Worm (Caenorhabditis elegans): ENCODE results near the gene F49E8.7.
A peak's percentile ranks its signal among the peaks of the same experiment; 100 is the strongest.
"Not testable (repeated sequence)": the region's sequence is repeated elsewhere in the genome, so short reads cannot be mapped to it uniquely, and the experiment has no call there.

F49E8.7 gene

ce11 chrIV:7573944-7574343 is 17.8 kb upstream of the F49E8.7 start (continued):
- no peak for TF ChIP-seq daf-8 (GFP tag; IDR thresholded peaks at IDR 0.05)
- TF ChIP-seq snpc-1.2 (GFP tag; IDR thresholded peaks at IDR 0.05): peak; percentile 95
- no peak; the same call in 1 of the 2 replicates for TF ChIP-seq daf-19 (GFP tag; conservative IDR thresholded peaks at IDR 0.05)
- no peak for TF ChIP-seq lin-15B (tag; optimal IDR thresholded peaks at IDR 0.05)

- TF ChIP-seq lsy-2 (tag; optimal IDR thresholded peaks at IDR 0.05) (no peak), pha-4 (GFP tag; IDR thresholded peaks at IDR 0.05) (no peak), pha-4 (tag; optimal IDR thresholded peaks at IDR 0.05) (no peak), tag-97 (GFP tag; IDR thresholded peaks at IDR 0.05) (no peak), arid-1 (GFP tag; conservative IDR thresholded peaks at IDR 0.05) (no peak), ZK337.2 (GFP tag; IDR thresholded peaks at IDR 0.05) (no peak), mxl-3 (GFP tag; optimal IDR thresholded peaks at IDR 0.05) (no peak), F37D6.2 (tag; optimal IDR thresholded peaks at IDR 0.05) (no peak), nhr-41 (GFP tag; IDR thresholded peaks at IDR 0.05) (no peak), lin-29 (GFP tag; IDR thresholded peaks at IDR 0.05) (no peak), nhr-42 (GFP tag; IDR thresholded peaks at IDR 0.05) (no peak), attf-4 (tag; optimal IDR thresholded peaks at IDR 0.05) (no peak)
These were observed 12.4 kb upstream of the F49E8.7 start, which contains the start of gene clec-180 for ce11 chrIV:7568593-7568992. Gene clec-180, plus strand, starts transcription at chrIV:7568893.

ce11 chrIV:7567557-7568010 is 11.4 kb upstream of the F49E8.7 start, which contains the start of gene F32E10.8:
Gene F32E10.8, plus strand, starts transcription at chrIV:7567607.
- TF ChIP-seq mep-1 (tag; optimal IDR thresholded peaks at IDR 0.05): no peak
- peak in 1 of 2 experiments; percentile 97 for TF ChIP-seq unc-62 (GFP tag; optimal IDR thresholded peaks at IDR 0.05 in 1 of 2)
- no peak for TF ChIP-seq unc-62 (tag; optimal IDR thresholded peaks at IDR 0.05)

ce11 chrIV:7563850-7564249 is 7.7 kb upstream of the F49E8.7 start, which contains the start of gene F32E10.9:
Gene F32E10.9, minus strand, starts transcription at chrIV:7563950.
- TF ChIP-seq nhr-6 (tag; optimal IDR thresholded peaks at IDR 0.05); lin-38 (GFP tag; IDR thresholded peaks at IDR 0.05); mxl-2 (GFP tag; conservative IDR thresholded peaks at IDR 0.05): not testable (repeated sequence)

- no peak for TF ChIP-seq unc-62 (GFP tag; optimal IDR thresholded peaks at IDR 0.05 in 1 of 2)
- TF ChIP-seq unc-62 (tag; optimal IDR thresholded peaks at IDR 0.05): no peak
- TF ChIP-seq snpc-4 (tag; optimal IDR thresholded peaks at IDR 0.05): no peak
- no peak for TF ChIP-seq mdl-1 (tag; optimal IDR thresholded peaks at IDR 0.05)
- TF ChIP-seq fos-1 (tag; optimal IDR thresholded peaks at IDR 0.05): no peak
- TF ChIP-seq ceh-62 (tag; optimal IDR thresholded peaks at IDR 0.05): no peak
- TF ChIP-seq hmg-1.1 (GFP tag; IDR thresholded peaks at IDR 0.05): no peak
- no peak for TF ChIP-seq rbr-2 (tag; optimal IDR thresholded peaks at IDR 0.05)
- TF ChIP-seq ZK337.2 (GFP tag; IDR thresholded peaks at IDR 0.05): no peak
- TF ChIP-seq gei-8 (GFP tag; optimal IDR thresholded peaks at IDR 0.05): no peak
- peak; percentile 17 for TF ChIP-seq nhr-6 (tag; optimal IDR thresholded peaks at IDR 0.05)
- TF ChIP-seq D1046.2 (GFP tag; IDR thresholded peaks at IDR 0.05): no peak
- no peak for TF ChIP-seq T20F7.1 (GFP tag; optimal IDR thresholded peaks at IDR 0.05)
- TF ChIP-seq dmd-9 (GFP tag; IDR thresholded peaks at IDR 0.05): no peak
- peak; percentile 31 for TF ChIP-seq fkh-10 (GFP tag; optimal IDR thresholded peaks at IDR 0.05)
- TF ChIP-seq Y75B8A.6 (GFP tag; IDR thresholded peaks at IDR 0.05): no peak
- TF ChIP-seq daf-19 (GFP tag; conservative IDR thresholded peaks at IDR 0.05): no peak
- TF ChIP-seq lim-7 (GFP tag; IDR thresholded peaks at IDR 0.05): no peak
- no peak for TF ChIP-seq skn-1 (tag; optimal IDR thresholded peaks at IDR 0.05)
- TF ChIP-seq lin-38 (GFP tag; IDR thresholded peaks at IDR 0.05): peak; percentile 73
- TF ChIP-seq T26A8.4 (GFP tag; IDR thresholded peaks at IDR 0.05): no peak
- TF ChIP-seq nhr-41 (GFP tag; IDR thresholded peaks at IDR 0.05): no peak
- TF ChIP-seq nhr-42 (GFP tag; IDR thresholded peaks at IDR 0.05): no peak
- no peak for TF ChIP-seq ztf-7 (tag; optimal IDR thresholded peaks at IDR 0.05)
- no peak for TF ChIP-seq duxl-1 (tag; optimal IDR thresholded peaks at IDR 0.05; ENCODE audit: poor library complexity)
- no peak for TF ChIP-seq F26F4.8 (GFP tag; conservative IDR thresholded peaks at IDR 0.05)
- TF ChIP-seq saeg-2 (GFP tag; IDR thresholded peaks at IDR 0.05): no peak
- peak; percentile 25 for TF ChIP-seq dpl-1 (GFP tag; optimal IDR thresholded peaks at IDR 0.05)
- no peak for TF ChIP-seq F44E2.7 (GFP tag; IDR thresholded peaks at IDR 0.05)
- TF ChIP-seq ama-1 (optimal IDR thresholded peaks at IDR 0.05): peak; percentile 2
- no peak for TF ChIP-seq arid-1 (GFP tag; conservative IDR thresholded peaks at IDR 0.05)
These were observed 5.5 kb upstream of the F49E8.7 start, which contains the start of gene ima-3 for ce11 chrIV:7561614-7562142. Gene ima-3, minus strand, starts transcription at chrIV:7561664.

Measured in whole organism, L4 larva.